Fruit fly (Drosophila melanogaster): Measurements from ENCODE around the gene Btk.

Btk gene

dm6 chr2L:8241700-8242099 lies 59.2 kb downstream of the Btk start, which contains the start of gene Spn28F:
Gene Spn28F, minus strand, starts transcription at chr2L:8241800.
- no peak for TF ChIP-seq bigmax (GFP tag; optimal IDR thresholded peaks at IDR 0.05)
- TF ChIP-seq CG17802 (tag; optimal IDR thresholded peaks at IDR 0.05) = no peak
- no peak for TF ChIP-seq CG4404 (GFP tag; IDR thresholded peaks at IDR 0.05)
- no peak for TF ChIP-seq CG10267 (tag; optimal IDR thresholded peaks at IDR 0.05)
- no peak for TF ChIP-seq vnd (GFP tag; IDR thresholded peaks at IDR 0.05; ENCODE audit: partially characterized antibody)
- TF ChIP-seq CG15073 (GFP tag; optimal IDR thresholded peaks at IDR 0.05) = no peak
- no peak for TF ChIP-seq CG11723 (GFP tag; optimal IDR thresholded peaks at IDR 0.05)
- TF ChIP-seq Usf (GFP tag; optimal IDR thresholded peaks at IDR 0.05) = no peak
- no peak for TF ChIP-seq CG1529 (GFP tag; optimal IDR thresholded peaks at IDR 0.05)
- TF ChIP-seq Aef1 (GFP tag; IDR thresholded peaks at IDR 0.05) = no peak
- no peak for TF ChIP-seq ttk (GFP tag; IDR thresholded peaks at IDR 0.05)
- TF ChIP-seq CG31441 (GFP tag; IDR thresholded peaks at IDR 0.05) = no peak
- TF ChIP-seq Mes4 (GFP tag; optimal IDR thresholded peaks at IDR 0.05) = no peak
- TF ChIP-seq bowl (GFP tag; IDR thresholded peaks at IDR 0.05) = no peak
- TF ChIP-seq CG8944 (GFP tag; optimal IDR thresholded peaks at IDR 0.05) = no peak
- no peak for TF ChIP-seq lov (optimal IDR thresholded peaks at IDR 0.05)
- TF ChIP-seq lov (GFP tag; IDR thresholded peaks at IDR 0.05) = no peak
- TF ChIP-seq CG42726 (GFP tag; IDR thresholded peaks at IDR 0.05; ENCODE audit: partially characterized antibody) = no peak
- TF ChIP-seq pzg (GFP tag; optimal IDR thresholded peaks at IDR 0.05) = no peak
- TF ChIP-seq Eip74EF (GFP tag; optimal IDR thresholded peaks at IDR 0.05) = no peak
- no peak for TF ChIP-seq CG31224 (GFP tag; IDR thresholded peaks at IDR 0.05)

dm6 chr2L:8239712-8240245 lies 61.1 kb downstream of the Btk start, which contains the start of gene Pvr:
Gene Pvr, minus strand, starts transcription at chr2L:8239878.
- TF ChIP-seq CTCF (GFP tag; optimal IDR thresholded peaks at IDR 0.05) = peak; percentile 60
- no peak for TF ChIP-seq slou (GFP tag; optimal IDR thresholded peaks at IDR 0.05)
- peak; percentile 17; the same call in 1 of the 3 replicates for TF ChIP-seq ci (GFP tag; IDR thresholded peaks at IDR 0.05)
- peak; percentile 3 for TF ChIP-seq CG3281 (GFP tag; optimal IDR thresholded peaks at IDR 0.05)
- TF ChIP-seq CG17612 (GFP tag; IDR thresholded peaks at IDR 0.05) = no peak
- peak; percentile 82 for TF ChIP-seq Sin3A (optimal IDR thresholded peaks at IDR 0.05)
- no peak for TF ChIP-seq NK7.1 (GFP tag; optimal IDR thresholded peaks at IDR 0.05)
- no peak for TF ChIP-seq phol (tag; optimal IDR thresholded peaks at IDR 0.05)
- peak; percentile 94; the same call in 1 of the 2 replicates for TF ChIP-seq amos (GFP tag; IDR thresholded peaks at IDR 0.05; ENCODE audit: partially characterized antibody)
- TF ChIP-seq CG4328 (GFP tag; optimal IDR thresholded peaks at IDR 0.05) = no peak
- TF ChIP-seq CG10267 (tag; optimal IDR thresholded peaks at IDR 0.05) = peak; percentile 42
- peak; percentile 85 for TF ChIP-seq CG34224 (GFP tag; IDR thresholded peaks at IDR 0.05; ENCODE audit: partially characterized antibody)
- TF ChIP-seq trem (tag; optimal IDR thresholded peaks at IDR 0.05) = peak; percentile 67
- no peak for TF ChIP-seq CG5245 (GFP tag; optimal IDR thresholded peaks at IDR 0.05)
- TF ChIP-seq Myb (GFP tag; optimal IDR thresholded peaks at IDR 0.05) = peak; percentile 97
- peak; percentile 89 for TF ChIP-seq hb (GFP tag; IDR thresholded peaks at IDR 0.05; ENCODE audit: partially characterized antibody)
- no peak for TF ChIP-seq Hr3 (GFP tag; optimal IDR thresholded peaks at IDR 0.05)
- TF ChIP-seq Dp (GFP tag; optimal IDR thresholded peaks at IDR 0.05) = peak; percentile 66
- no peak for TF ChIP-seq CG31388 (GFP tag; optimal IDR thresholded peaks at IDR 0.05)
- TF ChIP-seq nmo (GFP tag; optimal IDR thresholded peaks at IDR 0.05) = peak; percentile 67
- peak; percentile 11 for TF ChIP-seq grn (GFP tag; optimal IDR thresholded peaks at IDR 0.05)
- TF ChIP-seq MBD-R2 (GFP tag; IDR thresholded peaks at IDR 0.05) = peak; percentile 34; the same call in 1 of the 2 replicates
- peak; percentile 40 for TF ChIP-seq CG9797 (GFP tag; optimal IDR thresholded peaks at IDR 0.05)
- TF ChIP-seq E2f1 (GFP tag; IDR thresholded peaks at IDR 0.05) = no peak
- peak; percentile 0 for TF ChIP-seq Mad (GFP tag; optimal IDR thresholded peaks at IDR 0.05)
- TF ChIP-seq Hey (tag; optimal IDR thresholded peaks at IDR 0.05) = no peak
- TF ChIP-seq Blimp-1 (GFP tag; optimal IDR thresholded peaks at IDR 0.05) = no peak
- no peak for TF ChIP-seq CG17568 (GFP tag; optimal IDR thresholded peaks at IDR 0.05)
- TF ChIP-seq nerfin-2 (GFP tag; IDR thresholded peaks at IDR 0.05; ENCODE audit: partially characterized antibody) = peak; percentile 89
- TF ChIP-seq Adf1 (GFP tag; IDR thresholded peaks at IDR 0.05) = peak; percentile 21; the same call in 1 of the 2 replicates
- TF ChIP-seq tx (GFP tag; optimal IDR thresholded peaks at IDR 0.05) = no peak
- TF ChIP-seq wor (GFP tag; IDR thresholded peaks at IDR 0.05) = no peak

Measured in whole organism, embryonic.